Fruit fly (Drosophila melanogaster): Measurements from ENCODE around the gene Osi22.

The Osi22 gene

DNA sequence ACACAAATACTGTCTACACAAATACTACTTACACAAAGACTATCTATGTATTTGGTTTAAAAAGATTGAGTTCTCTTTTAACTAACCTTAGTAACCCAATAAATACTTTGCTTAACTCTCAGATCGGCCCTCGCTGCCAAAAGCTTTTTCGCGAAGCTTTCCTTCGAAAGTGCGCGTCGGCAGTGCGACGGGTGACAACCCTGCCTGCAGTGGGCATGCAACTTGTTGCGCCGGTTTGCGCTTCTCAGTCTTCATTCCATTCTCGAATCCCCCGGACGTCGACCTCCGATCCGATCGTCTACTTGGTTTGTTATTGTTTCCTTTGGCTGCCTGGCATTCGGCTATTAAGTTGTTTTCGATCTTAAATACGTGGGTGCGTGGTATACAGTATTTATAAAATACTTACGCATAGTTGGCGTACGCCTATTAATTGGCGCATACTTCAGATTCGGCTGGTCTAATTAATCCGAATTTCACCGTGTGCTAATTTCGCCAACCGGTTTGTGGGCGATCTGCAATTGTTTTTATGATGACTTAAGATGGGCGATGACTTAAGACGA lies 30.2 kb upstream of the Osi22 start, which contains the start of gene CG11686 (continued):
- no peak for TF ChIP-seq Atf-2 (GFP tag; optimal IDR thresholded peaks at IDR 0.05)
- no peak for TF ChIP-seq cas (GFP tag; IDR thresholded peaks at IDR 0.05)
- TF ChIP-seq sqz (GFP tag; optimal IDR thresholded peaks at IDR 0.05) = no peak
- no peak for TF ChIP-seq CG8359 (GFP tag; optimal IDR thresholded peaks at IDR 0.05; ENCODE audit: borderline replicate concordance)
- TF ChIP-seq CG15073 (GFP tag; optimal IDR thresholded peaks at IDR 0.05) = no peak
- TF ChIP-seq Pdp1 (GFP tag; optimal IDR thresholded peaks at IDR 0.05) = no peak
- peak; percentile 99 for TF ChIP-seq hkb (optimal IDR thresholded peaks at IDR 0.05)
- TF ChIP-seq hkb (GFP tag; IDR thresholded peaks at IDR 0.05) = no peak; the same call in 1 of the 2 replicates
- TF ChIP-seq Deaf1 (tag; optimal IDR thresholded peaks at IDR 0.05) = no peak
- TF ChIP-seq Mes4 (GFP tag; optimal IDR thresholded peaks at IDR 0.05) = no peak
- TF ChIP-seq pita (GFP tag; optimal IDR thresholded peaks at IDR 0.05) = no peak
- peak; percentile 49; the same call in 1 of the 3 replicates for TF ChIP-seq CG6175 (GFP tag; IDR thresholded peaks at IDR 0.05)
- peak; percentile 14 for TF ChIP-seq Dp (GFP tag; optimal IDR thresholded peaks at IDR 0.05)
- peak; percentile 75; the same call in 1 of the 3 replicates for TF ChIP-seq CG34422 (GFP tag; IDR thresholded peaks at IDR 0.05)
- TF ChIP-seq bigmax (GFP tag; optimal IDR thresholded peaks at IDR 0.05) = no peak
- peak; percentile 3 for TF ChIP-seq CG17385 (GFP tag; optimal IDR thresholded peaks at IDR 0.05)
- peak; percentile 1 for TF ChIP-seq CG10147 (GFP tag; optimal IDR thresholded peaks at IDR 0.05)
- TF ChIP-seq otp (GFP tag; IDR thresholded peaks at IDR 0.05) = 0 out of 3 replicates have a peak, but pooled peaks have one; percentile 11
- no peak for TF ChIP-seq NFAT (GFP tag; IDR thresholded peaks at IDR 0.05)
- TF ChIP-seq pzg (GFP tag; optimal IDR thresholded peaks at IDR 0.05) = peak; percentile 28
- peak; percentile 42; the same call in 1 of the 2 replicates for TF ChIP-seq CG13287 (GFP tag; IDR thresholded peaks at IDR 0.05; ENCODE audit: partially characterized antibody)
- TF ChIP-seq jing (GFP tag; optimal IDR thresholded peaks at IDR 0.05) = no peak
- TF ChIP-seq Tbp (GFP tag; optimal IDR thresholded peaks at IDR 0.05) = no peak
- TF ChIP-seq Rfx (GFP tag; IDR thresholded peaks at IDR 0.05) = 0 out of 2 replicates have a peak, but pooled peaks have one; percentile 6
- TF ChIP-seq Usf (GFP tag; optimal IDR thresholded peaks at IDR 0.05) = no peak
- TF ChIP-seq Dbx (GFP tag; IDR thresholded peaks at IDR 0.05) = no peak
- TF ChIP-seq ato (GFP tag; IDR thresholded peaks at IDR 0.05; ENCODE audit: partially characterized antibody) = peak; percentile 24; the same call in 1 of the 2 replicates
- peak; percentile 44 for TF ChIP-seq sens (GFP tag)
- 0 out of 4 replicates have a peak, but pooled peaks have one; percentile 20 for TF ChIP-seq Dll (GFP tag; IDR thresholded peaks at IDR 0.05; ENCODE audit: partially characterized antibody)
- no peak for TF ChIP-seq CG8281 (tag; optimal IDR thresholded peaks at IDR 0.05)
- no peak for TF ChIP-seq Oaz (GFP tag; IDR thresholded peaks at IDR 0.05)
- TF ChIP-seq tgo (GFP tag; IDR thresholded peaks at IDR 0.05) = no peak
- no peak for TF ChIP-seq CG11695 (GFP tag; IDR thresholded peaks at IDR 0.05)
- TF ChIP-seq scrt (GFP tag; optimal IDR thresholded peaks at IDR 0.05) = peak; percentile 97
- 0 out of 2 replicates have a peak, but pooled peaks have one; percentile 7 for TF ChIP-seq CG10366 (GFP tag; IDR thresholded peaks at IDR 0.05)
- no peak for TF ChIP-seq Nf-YB (GFP tag; optimal IDR thresholded peaks at IDR 0.05)
- TF ChIP-seq CG12744 (GFP tag; optimal IDR thresholded peaks at IDR 0.05) = no peak
- 0 out of 2 replicates have a peak, but pooled peaks have one; percentile 5 for TF ChIP-seq onecut (GFP tag; IDR thresholded peaks at IDR 0.05)
- TF ChIP-seq Adf1 (GFP tag; IDR thresholded peaks at IDR 0.05) = peak; percentile 11; the same call in 1 of the 2 replicates
- no peak for TF ChIP-seq Mad (GFP tag; optimal IDR thresholded peaks at IDR 0.05)
- TF ChIP-seq odd (GFP tag; optimal IDR thresholded peaks at IDR 0.05) = peak; percentile 5
- no peak for TF ChIP-seq CG5245 (GFP tag; optimal IDR thresholded peaks at IDR 0.05)
- peak; percentile 23 for TF ChIP-seq wek (GFP tag; optimal IDR thresholded peaks at IDR 0.05)
- peak; percentile 56; the same call in 1 of the 2 replicates for TF ChIP-seq bbx (GFP tag; IDR thresholded peaks at IDR 0.05; ENCODE audit: partially characterized antibody)
- no peak for TF ChIP-seq CG34224 (GFP tag; IDR thresholded peaks at IDR 0.05; ENCODE audit: partially characterized antibody)
- TF ChIP-seq CG2199 (GFP tag; IDR thresholded peaks at IDR 0.05) = 0 out of 3 replicates have a peak, but pooled peaks have one; percentile 30
- TF ChIP-seq sr (GFP tag; IDR thresholded peaks at IDR 0.05) = peak; percentile 76
- no peak for TF ChIP-seq dati (GFP tag; IDR thresholded peaks at IDR 0.05)
- no peak for TF ChIP-seq CG9876 (GFP tag; optimal IDR thresholded peaks at IDR 0.05)
- TF ChIP-seq h (optimal IDR thresholded peaks at IDR 0.05) = no peak
- no peak for TF ChIP-seq CG4424 (GFP tag; optimal IDR thresholded peaks at IDR 0.05)

All from whole organism, embryonic.